Worm (Caenorhabditis elegans) whole organism, early embryonic: ENCODE measurements around the gene C33F10.8.

ENCODE experiments used
- B0310.2 ChIP-seq: sonication (generic microtip); optimal IDR thresholded peaks from 2 replicates; lab custom pipeline; 2016; ENCODE audit warnings: mild to moderate bottlenecking, missing genetic modification characterization, missing compliant biosample characterization
- ama-1 ChIP-seq: fragments of 150-350 bp; optimal IDR thresholded peaks from 2 replicates; lab custom pipeline; 2014
- ets-7 ChIP-seq: sonication (generic microtip); optimal IDR thresholded peaks from 2 replicates; lab custom pipeline; 2016; ENCODE audit warnings: missing genotype, missing genetic modification characterization, missing compliant biosample characterization
- hmbx-1 ChIP-seq: sonication (generic microtip); optimal IDR thresholded peaks from 2 replicates; lab custom pipeline; 2016; ENCODE audit warnings: mild to moderate bottlenecking, missing genetic modification characterization, missing compliant biosample characterization
- hmg-4 ChIP-seq: fragments of 200-800 bp; sonication (Bioruptor generic); optimal IDR thresholded peaks from 2 replicates; lab custom pipeline; 2018; ENCODE audit warnings: mild to moderate bottlenecking, missing genetic modification characterization, missing compliant biosample characterization
- hnd-1 ChIP-seq: sonication (generic microtip); optimal IDR thresholded peaks from 2 replicates; lab custom pipeline; 2016; ENCODE audit warnings: missing genetic modification characterization, missing compliant biosample characterization
- scrt-1 ChIP-seq: fragments of 200-800 bp; sonication (Bioruptor generic); IDR thresholded peaks from 2 replicates; pipeline ENCODE4 v1.3.6; 2022; ENCODE audit warnings: missing genetic modification characterization, missing compliant biosample characterization
- tbx-11 ChIP-seq: fragments of 200-800 bp; sonication (Bioruptor generic); IDR thresholded peaks from 2 replicates; pipeline ENCODE4 v1.3.6; 2022; ENCODE audit warnings: missing genetic modification characterization, missing compliant biosample characterization
- tbx-37 ChIP-seq: fragments of 200-800 bp; sonication (Bioruptor generic); conservative IDR thresholded peaks from 2 replicates; pipeline ENCODE4 v1.3.6; 2022; ENCODE audit warnings: missing genetic modification reagents, missing genetic modification characterization, missing compliant biosample characterization

- TF ChIP-seq ama-1 (lab: Kevin White, UChicago) (no peak), tbx-11 (no peak), hmg-4 (GFP tag; lab: Kevin White, UChicago) (no peak), ets-7 (tag; lab: Kevin White, UChicago) (no peak), hnd-1 (tag; lab: Kevin White, UChicago) (no peak), B0310.2 (tag; lab: Kevin White, UChicago) (no peak), tbx-37 (GFP tag; lab: Robert Waterston, UW) (no peak), hmbx-1 (tag; lab: Kevin White, UChicago) (no peak), scrt-1 (GFP tag; lab: Robert Waterston, UW) (no peak)
These were observed 33.9 kb upstream of the C33F10.8 start for ce11 chrII:4858906-4859411.
